Worm (Caenorhabditis elegans): ENCODE results near the gene F11C1.4.

DNA sequence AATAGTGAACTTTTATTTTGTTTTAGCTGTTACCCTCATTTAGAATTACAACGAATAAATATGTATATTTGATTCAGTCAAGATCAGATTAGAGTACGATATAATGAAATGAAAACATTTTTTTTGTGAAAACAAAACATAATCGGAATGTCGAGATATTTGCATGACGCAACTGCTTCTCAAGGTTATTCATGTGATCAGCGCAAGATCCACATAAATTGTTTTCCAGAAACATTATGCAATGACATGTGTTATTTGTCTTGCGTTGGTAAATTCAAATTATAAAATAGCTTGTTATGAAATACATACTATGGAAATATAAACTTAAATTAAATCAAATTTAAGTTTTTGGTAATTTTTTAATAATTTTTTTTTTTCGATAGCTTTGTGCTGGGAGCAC lies 22.7 kb downstream of the F11C1.4 start:
- TF ChIP-seq him-1 (tag; optimal IDR thresholded peaks at IDR 0.05) (no peak), W03F9.2 (tag; optimal IDR thresholded peaks at IDR 0.05) (no peak), dao-5 (tag; optimal IDR thresholded peaks at IDR 0.05) (no peak)
